Worm (Caenorhabditis elegans) whole organism, L1 larva: Measurements from ENCODE around the gene Y67A10A.2.
"Not testable (repeated sequence)": the region's sequence is repeated elsewhere in the genome, so short reads cannot be mapped to it uniquely, and the experiment has no call there.

ENCODE experiments used
- aha-1 ChIP-seq: fragments of 150-350 bp; optimal IDR thresholded peaks from 2 replicates; lab custom pipeline; 2014; ENCODE audit warnings: missing biosample characterization, missing genetic modification characterization
- alr-1 ChIP-seq: fragments of 200-800 bp; sonication (Bioruptor generic); optimal IDR thresholded peaks from 2 replicates; lab custom pipeline; 2018; ENCODE audit warnings: borderline replicate concordance, mild to moderate bottlenecking, missing genetic modification characterization, missing compliant biosample characterization
- ama-1 ChIP-seq: fragments of 150-350 bp; optimal IDR thresholded peaks from 2 replicates; lab custom pipeline; 2014
- blmp-1 ChIP-seq: fragments of 150-350 bp; optimal IDR thresholded peaks from 2 replicates; lab custom pipeline; 2014; ENCODE audit warnings: missing biosample characterization, missing genetic modification characterization
- ceh-8 ChIP-seq: fragments of 200-800 bp; sonication (Bioruptor generic); optimal IDR thresholded peaks from 2 replicates; lab custom pipeline; 2018; ENCODE audit warnings: mild to moderate bottlenecking, missing genetic modification characterization, moderate library complexity, missing compliant biosample characterization
- ceh-82 ChIP-seq, 3 experiments: fragments of 150-350 bp in 1 of 3; sonication (generic microtip) in 2 of 3; optimal IDR thresholded peaks; 2 replicates each; lab custom pipeline; 2014 to 2017; ENCODE audit warnings: missing biosample characterization in 3 of 3, missing genetic modification characterization in 3 of 3
- ces-1 ChIP-seq: fragments of 150-350 bp; optimal IDR thresholded peaks from 2 replicates; lab custom pipeline; 2014; ENCODE audit warnings: missing biosample characterization, missing genetic modification reagents, missing genetic modification characterization
- dsc-1 ChIP-seq: sonication (generic microtip); optimal IDR thresholded peaks from 2 replicates; lab custom pipeline; 2016; ENCODE audit warnings: mild to moderate bottlenecking, missing genetic modification characterization, missing compliant biosample characterization
- efl-1 ChIP-seq, 4 experiments: fragments of 150-350 bp; optimal IDR thresholded peaks in 3 of 4; peaks in 1 of 4; 1 replicate in 1 of 4; 2 replicates in 3 of 4; lab custom pipeline; 2014; ENCODE audit warnings: missing biosample characterization in 2 of 4, missing genetic modification characterization in 2 of 4, missing genetic modification reagents in 2 of 4
- efl-3 ChIP-seq: fragments of 200-800 bp; sonication (Bioruptor generic); optimal IDR thresholded peaks from 2 replicates; lab custom pipeline; 2018; ENCODE audit warnings: mild to moderate bottlenecking, missing genetic modification characterization, missing compliant biosample characterization
- egl-13 ChIP-seq: sonication (generic microtip); optimal IDR thresholded peaks from 2 replicates; lab custom pipeline; 2016; ENCODE audit warnings: missing genotype, missing genetic modification reagents, missing genetic modification characterization, missing compliant biosample characterization
- egl-27 ChIP-seq, 2 experiments: fragments of 150-350 bp in 1 of 2; sonication (generic microtip); optimal IDR thresholded peaks; 3 replicates each; lab custom pipeline; 2017 to 2018; ENCODE audit warnings: missing biosample characterization in 2 of 2, missing genetic modification characterization in 2 of 2, missing genetic modification reagents in 2 of 2
- elt-2 ChIP-seq: sonication (generic microtip); optimal IDR thresholded peaks from 2 replicates; lab custom pipeline; 2016; ENCODE audit warnings: missing genetic modification characterization, mild to moderate bottlenecking, inconsistent platforms, missing compliant biosample characterization, missing genetic modification reagents
- fkh-4 ChIP-seq: sonication (generic microtip); optimal IDR thresholded peaks from 2 replicates; lab custom pipeline; 2016; ENCODE audit warnings: missing compliant biosample characterization, missing genetic modification characterization, borderline replicate concordance
- fos-1 ChIP-seq: fragments of 150-350 bp; optimal IDR thresholded peaks from 2 replicates; lab custom pipeline; 2014; ENCODE audit warnings: missing biosample characterization, missing genetic modification characterization
- hlh-17 ChIP-seq: fragments of 200-800 bp; sonication (Bioruptor generic); optimal IDR thresholded peaks from 2 replicates; lab custom pipeline; 2018; ENCODE audit warnings: missing genetic modification characterization, mild to moderate bottlenecking, missing compliant biosample characterization, moderate library complexity, borderline replicate concordance
- isw-1 ChIP-seq: fragments of 200-800 bp; sonication (Bioruptor generic); IDR thresholded peaks from 2 replicates; pipeline ENCODE4 v1.3.6; 2022; ENCODE audit warnings: missing genetic modification characterization, missing compliant biosample characterization
- lin-13 ChIP-seq: fragments of 150-350 bp; optimal IDR thresholded peaks from 2 replicates; lab custom pipeline; 2014; ENCODE audit warnings: missing biosample characterization, missing genetic modification reagents, missing genetic modification characterization
- lin-14 ChIP-seq: fragments of 200-800 bp; sonication (Bioruptor generic); optimal IDR thresholded peaks from 2 replicates; lab custom pipeline; 2018; ENCODE audit warnings: mild to moderate bottlenecking, missing genetic modification characterization, moderate library complexity, missing compliant biosample characterization
- lsy-2 ChIP-seq, 2 experiments: fragments of 150-350 bp; optimal IDR thresholded peaks; 2 replicates each; lab custom pipeline; 2014; ENCODE audit warnings: missing biosample characterization in 2 of 2, missing genetic modification characterization in 2 of 2
- mab-9 ChIP-seq: fragments of 200-800 bp; sonication (Bioruptor generic); IDR thresholded peaks from 2 replicates; pipeline ENCODE4 v1.3.6; 2022; ENCODE audit warnings: missing genetic modification reagents, missing genetic modification characterization, missing compliant biosample characterization
- mef-2 ChIP-seq: fragments of 150-350 bp; optimal IDR thresholded peaks from 2 replicates; lab custom pipeline; 2014; ENCODE audit warnings: missing biosample characterization, missing genetic modification characterization
- nhr-20 ChIP-seq: sonication (generic microtip); optimal IDR thresholded peaks from 2 replicates; lab custom pipeline; 2016; ENCODE audit warnings: mild to moderate bottlenecking, missing genetic modification characterization, missing compliant biosample characterization
- pqm-1 ChIP-seq: sonication (generic microtip); optimal IDR thresholded peaks from 3 replicates; lab custom pipeline; 2017; ENCODE audit warnings: missing biosample characterization, missing genetic modification characterization
- rnt-1 ChIP-seq: sonication (generic microtip); optimal IDR thresholded peaks from 2 replicates; lab custom pipeline; 2016; ENCODE audit warnings: mild to moderate bottlenecking, missing genetic modification characterization, moderate library complexity, missing compliant biosample characterization
- snu-23 ChIP-seq: sonication (generic microtip); optimal IDR thresholded peaks from 2 replicates; lab custom pipeline; 2016; ENCODE audit warnings: missing genetic modification characterization, missing compliant biosample characterization
- tbx-2 ChIP-seq: sonication (generic microtip); optimal IDR thresholded peaks from 2 replicates; lab custom pipeline; 2016; ENCODE audit warnings: missing genetic modification characterization, missing compliant biosample characterization
- tlp-1 ChIP-seq: fragments of 150-350 bp; optimal IDR thresholded peaks from 2 replicates; lab custom pipeline; 2014; ENCODE audit warnings: missing biosample characterization, missing genetic modification characterization
- unc-130 ChIP-seq: fragments of 150-350 bp; optimal IDR thresholded peaks from 2 replicates; lab custom pipeline; 2017; ENCODE audit warnings: missing biosample characterization, missing genetic modification characterization, inconsistent platforms
- unc-62 ChIP-seq: fragments of 150-350 bp; optimal IDR thresholded peaks from 2 replicates; lab custom pipeline; 2014; ENCODE audit warnings: missing biosample characterization, missing genetic modification reagents, missing genetic modification characterization
- unc-98 ChIP-seq: fragments of 200-800 bp; sonication (Bioruptor generic); IDR thresholded peaks from 2 replicates; pipeline ENCODE4 v1.3.6; 2022; ENCODE audit warnings: missing genetic modification characterization, missing compliant biosample characterization
- zag-1 ChIP-seq: fragments of 150-350 bp; optimal IDR thresholded peaks from 2 replicates; lab custom pipeline; 2014; ENCODE audit warnings: missing biosample characterization, missing genetic modification characterization
- zip-4 ChIP-seq: fragments of 200-800 bp; sonication (Bioruptor generic); optimal IDR thresholded peaks from 2 replicates; lab custom pipeline; 2018; ENCODE audit warnings: mild to moderate bottlenecking, missing genetic modification characterization, moderate library complexity, missing compliant biosample characterization

The Y67A10A.2 gene

DNA sequence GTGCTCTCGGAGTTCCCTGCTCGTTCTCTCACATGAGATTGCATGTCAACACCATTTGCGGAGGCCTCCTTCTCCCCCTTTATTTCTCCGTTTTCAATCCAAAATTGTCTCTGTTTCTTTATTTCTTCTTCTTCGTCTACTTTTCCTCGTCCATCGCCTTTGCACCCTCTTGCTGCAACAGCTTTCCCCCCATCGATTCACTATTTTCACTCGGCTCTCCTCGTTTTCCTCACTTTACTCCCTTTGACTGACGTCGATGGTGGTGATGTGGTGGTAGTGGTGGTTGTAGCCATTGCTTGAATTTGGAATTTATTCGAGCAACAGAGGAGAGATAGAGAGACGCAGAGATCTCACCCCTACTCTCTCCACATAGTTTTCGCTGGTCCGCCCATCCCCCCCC, 33.8 kb downstream of the Y67A10A.2 start (continued):
- TF ChIP-seq efl-1 (optimal IDR thresholded peaks at IDR 0.05; lab: Kevin White, UChicago) (peak; percentile 28 to 31), efl-1 (GFP tag; optimal IDR thresholded peaks at IDR 0.05 in 1 of 2; lab: Kevin White, UChicago) (no peak), zag-1 (no peak), alr-1 (tag; lab: Kevin White, UChicago) (no peak), egl-13 (tag; lab: Kevin White, UChicago) (peak; percentile 38), tlp-1 (tag; lab: Kevin White, UChicago) (no peak), elt-2 (tag; lab: Kevin White, UChicago) (no peak), lin-14 (GFP tag; lab: Kevin White, UChicago) (peak; percentile 93)

DNA sequence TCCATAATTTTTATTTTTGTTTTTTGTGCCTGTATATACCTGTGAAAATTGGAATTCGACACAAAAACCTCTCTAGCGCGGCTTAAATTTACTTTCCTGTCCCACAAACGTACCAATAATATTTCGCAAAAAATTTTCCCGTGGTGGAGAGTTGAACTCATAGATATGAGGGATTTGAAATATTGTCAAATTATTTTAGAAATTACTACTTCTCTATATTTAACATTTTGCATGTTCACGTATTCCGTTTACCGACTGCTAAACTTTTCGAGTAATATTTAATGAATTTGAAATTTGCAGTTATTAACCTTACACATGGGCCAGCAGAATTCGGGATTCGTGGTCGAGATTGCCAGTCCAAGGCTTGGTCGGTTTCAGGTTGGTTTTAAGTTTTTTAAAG, 36.0 kb downstream of the Y67A10A.2 start, which contains the start of gene Y67A10A.7:
Gene Y67A10A.7, plus strand, starts transcription at position 301 of the 400 bp plus-strand sequence.
- not testable (repeated sequence) for TF ChIP-seq isw-1 (GFP tag; lab: Robert Waterston, UW); ceh-8; lsy-2 (tag; optimal IDR thresholded peaks at IDR 0.05; lab: Kevin White, UChicago)

DNA sequence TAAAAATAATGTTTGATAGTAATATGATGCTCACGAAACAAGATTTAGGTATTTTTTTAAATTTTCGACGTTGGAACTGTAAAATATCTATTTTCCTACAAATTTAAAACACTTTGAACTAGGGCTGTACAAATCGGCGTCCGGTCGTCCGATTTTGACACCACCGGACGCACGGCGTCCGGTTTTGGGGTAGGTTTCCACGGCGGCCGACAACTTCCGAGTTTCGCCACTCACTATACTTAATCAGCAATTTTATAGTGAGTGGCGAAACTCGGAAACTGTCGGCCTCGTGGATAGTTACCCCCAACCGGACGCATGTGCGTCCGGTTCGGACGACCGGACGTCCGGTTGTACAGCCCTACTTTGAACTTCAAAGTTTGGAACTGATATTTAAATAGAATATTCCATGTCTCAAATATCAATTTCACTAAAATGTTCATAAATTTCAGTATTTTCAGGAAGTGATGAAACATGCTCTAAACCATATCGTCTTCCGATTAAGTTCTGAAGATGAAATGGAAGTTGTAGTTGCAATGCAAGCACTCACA, 39.5 kb downstream of the Y67A10A.2 start:
- TF ChIP-seq tbx-2 (tag; lab: Kevin White, UChicago), result no peak
- TF ChIP-seq efl-3 (GFP tag; lab: Kevin White, UChicago), result no peak
- no peak for TF ChIP-seq ceh-8
- no peak for TF ChIP-seq blmp-1 (tag; lab: Kevin White, UChicago)
- no peak for TF ChIP-seq nhr-20 (tag; lab: Kevin White, UChicago)
- no peak for TF ChIP-seq mef-2 (tag; lab: Kevin White, UChicago)

DNA sequence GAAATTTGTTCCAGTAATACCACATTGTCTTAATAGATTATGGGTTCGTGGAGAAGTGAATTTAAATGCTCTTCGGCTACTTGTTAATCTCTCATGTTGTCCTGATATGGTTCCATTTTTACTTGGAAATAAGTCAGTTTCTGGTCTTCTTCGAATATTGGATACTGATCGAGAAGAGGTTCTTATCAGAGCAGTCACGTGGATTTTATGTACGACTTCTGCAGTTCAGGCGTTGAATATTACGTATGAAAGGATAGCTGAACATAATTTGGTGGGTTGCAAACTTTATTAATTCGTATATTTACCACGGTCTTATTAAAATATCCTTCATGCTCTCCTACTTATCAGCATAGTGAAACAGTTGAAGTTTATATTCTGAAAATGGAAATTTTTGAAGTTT, 40.0 kb downstream of the Y67A10A.2 start:
- TF ChIP-seq zip-4 (no peak), mab-9 (no peak), hlh-17 (GFP tag; lab: Kevin White, UChicago) (no peak), egl-27 (tag; optimal IDR thresholded peaks at IDR 0.05; lab: Kevin White, UChicago) (no peak), mef-2 (tag; lab: Kevin White, UChicago) (no peak), lsy-2 (tag; optimal IDR thresholded peaks at IDR 0.05; lab: Kevin White, UChicago) (no peak), rnt-1 (tag; lab: Kevin White, UChicago) (no peak), snu-23 (GFP tag; lab: Kevin White, UChicago) (no peak), unc-98 (GFP tag; lab: Robert Waterston, UW) (no peak), tbx-2 (tag; lab: Kevin White, UChicago) (no peak), lin-13 (no peak), unc-62 (GFP tag; lab: Kevin White, UChicago) (no peak), ceh-82 (tag; optimal IDR thresholded peaks at IDR 0.05; lab: Kevin White, UChicago) (no peak), pqm-1 (tag; lab: Kevin White, UChicago) (no peak), dsc-1 (tag; lab: Kevin White, UChicago) (no peak), unc-130 (no peak), ceh-8 (no peak), fos-1 (no peak), ces-1 (GFP tag; lab: Kevin White, UChicago) (no peak)

DNA sequence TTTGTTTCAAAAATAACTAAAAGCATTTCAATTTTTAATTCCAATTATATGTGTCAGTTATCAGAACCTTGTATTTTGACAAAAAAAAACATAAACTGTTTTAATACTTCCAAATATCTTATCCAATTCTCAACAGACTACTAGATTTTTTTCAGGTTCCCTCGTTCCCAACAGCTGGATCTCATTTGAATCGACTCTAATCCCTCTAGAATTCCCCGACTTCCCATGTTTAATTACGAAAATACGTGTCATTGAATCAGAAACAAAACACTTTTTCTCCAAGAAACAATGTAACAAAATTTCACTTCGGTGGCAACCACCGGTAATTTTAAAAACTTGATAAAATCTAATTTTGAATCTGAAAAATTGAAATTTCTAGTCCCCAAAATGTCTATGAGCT, 41.3 kb downstream of the Y67A10A.2 start:
- TF ChIP-seq elt-2 (tag; lab: Kevin White, UChicago) (no peak), dsc-1 (tag; lab: Kevin White, UChicago) (peak; percentile 86), aha-1 (tag; lab: Kevin White, UChicago) (no peak), fkh-4 (tag; lab: Kevin White, UChicago) (peak; percentile 69), ama-1 (lab: Kevin White, UChicago) (no peak), lin-13 (no peak)
